Fruit fly (Drosophila melanogaster) Kc167 (cell line): ENCODE measurements around the gene Cph.

Experiments
- h ChIP-seq: fragments of >200 bp; optimal IDR thresholded peaks from 3 replicates; lab custom pipeline; 2018; ENCODE audit warnings: missing external identifiers
- psq ChIP-seq: fragments of >200 bp; optimal IDR thresholded peaks from 2 replicates; lab custom pipeline; 2017; ENCODE audit warnings: missing external identifiers

- TF ChIP-seq psq (no peak), h (lab: Kevin White, UChicago) (no peak)
These were observed 41.8 kb downstream of the Cph start for dm6 chrX:7179274-7179673.
